Worm (Caenorhabditis elegans) whole organism, early embryonic: ENCODE data around the gene kcc-1.

ENCODE experiments used
- B0310.2 ChIP-seq: sonication (generic microtip); optimal IDR thresholded peaks from 2 replicates; lab custom pipeline; 2016; ENCODE audit warnings: mild to moderate bottlenecking, missing genetic modification characterization, missing compliant biosample characterization
- F13C5.2 ChIP-seq: sonication (generic microtip); optimal IDR thresholded peaks from 2 replicates; lab custom pipeline; 2017; ENCODE audit warnings: mild to moderate bottlenecking, missing genetic modification characterization, inconsistent platforms, missing compliant biosample characterization
- aly-1 ChIP-seq: sonication (generic microtip); optimal IDR thresholded peaks from 2 replicates; lab custom pipeline; 2016; ENCODE audit warnings: missing genetic modification characterization, missing compliant biosample characterization
- ama-1 ChIP-seq: fragments of 150-350 bp; optimal IDR thresholded peaks from 2 replicates; lab custom pipeline; 2014
- ceh-13 ChIP-seq: fragments of 200-800 bp; sonication (Bioruptor generic); optimal IDR thresholded peaks from 2 replicates; lab custom pipeline; 2018; ENCODE audit warnings: mild to moderate bottlenecking, missing genetic modification characterization, missing compliant biosample characterization
- ceh-36 ChIP-seq: sonication (generic microtip); optimal IDR thresholded peaks from 2 replicates; lab custom pipeline; 2016; ENCODE audit warnings: missing genetic modification characterization, inconsistent platforms, missing compliant biosample characterization
- ets-7 ChIP-seq: sonication (generic microtip); optimal IDR thresholded peaks from 2 replicates; lab custom pipeline; 2016; ENCODE audit warnings: missing genotype, missing genetic modification characterization, missing compliant biosample characterization
- flt-1 ChIP-seq: fragments of 200-800 bp; sonication (Bioruptor generic); IDR thresholded peaks from 2 replicates; pipeline ENCODE4 v1.3.6; 2022; ENCODE audit warnings: missing genetic modification characterization, missing compliant biosample characterization
- hmbx-1 ChIP-seq: sonication (generic microtip); optimal IDR thresholded peaks from 2 replicates; lab custom pipeline; 2016; ENCODE audit warnings: mild to moderate bottlenecking, missing genetic modification characterization, missing compliant biosample characterization
- hmg-4 ChIP-seq: fragments of 200-800 bp; sonication (Bioruptor generic); optimal IDR thresholded peaks from 2 replicates; lab custom pipeline; 2018; ENCODE audit warnings: mild to moderate bottlenecking, missing genetic modification characterization, missing compliant biosample characterization
- hnd-1 ChIP-seq: sonication (generic microtip); optimal IDR thresholded peaks from 2 replicates; lab custom pipeline; 2016; ENCODE audit warnings: missing genetic modification characterization, missing compliant biosample characterization
- pes-1 ChIP-seq: fragments of 200-800 bp; sonication (Bioruptor generic); IDR thresholded peaks from 2 replicates; pipeline ENCODE4 v1.3.6; 2022; ENCODE audit warnings: missing genetic modification reagents, missing genetic modification characterization, missing compliant biosample characterization
- scrt-1 ChIP-seq: fragments of 200-800 bp; sonication (Bioruptor generic); IDR thresholded peaks from 2 replicates; pipeline ENCODE4 v1.3.6; 2022; ENCODE audit warnings: missing genetic modification characterization, missing compliant biosample characterization
- sea-1 ChIP-seq: fragments of 200-800 bp; sonication (Bioruptor generic); conservative IDR thresholded peaks from 2 replicates; pipeline ENCODE4 v1.3.6; 2022; ENCODE audit warnings: missing genetic modification characterization, missing compliant biosample characterization
- tbx-11 ChIP-seq: fragments of 200-800 bp; sonication (Bioruptor generic); IDR thresholded peaks from 2 replicates; pipeline ENCODE4 v1.3.6; 2022; ENCODE audit warnings: missing genetic modification characterization, missing compliant biosample characterization
- tbx-37 ChIP-seq: fragments of 200-800 bp; sonication (Bioruptor generic); conservative IDR thresholded peaks from 2 replicates; pipeline ENCODE4 v1.3.6; 2022; ENCODE audit warnings: missing genetic modification reagents, missing genetic modification characterization, missing compliant biosample characterization
- tra-4 ChIP-seq: sonication (generic microtip); optimal IDR thresholded peaks from 2 replicates; lab custom pipeline; 2017; ENCODE audit warnings: missing genetic modification characterization, missing compliant biosample characterization

The kcc-1 gene

DNA sequence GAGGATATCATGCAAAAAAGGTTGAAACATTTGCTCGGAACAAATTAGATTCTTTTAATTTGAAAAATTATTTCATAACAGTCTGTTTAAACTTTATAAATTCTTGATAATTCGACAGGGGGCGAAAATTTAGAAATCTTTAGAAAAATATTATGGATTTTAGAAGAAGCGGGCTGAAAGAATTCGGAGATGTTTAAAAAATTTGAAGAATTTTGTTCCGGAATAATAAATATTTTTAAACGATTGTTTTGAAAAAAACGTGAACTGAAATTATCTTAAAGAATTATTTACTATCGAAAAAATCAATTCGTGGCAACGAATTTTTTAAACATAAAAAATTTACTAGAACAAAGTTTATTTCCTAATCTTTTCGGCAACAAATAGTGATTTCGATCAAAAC lies 2.4 kb upstream of the kcc-1 start, which contains the start of gene R13A1.3:
R13A1.3 (plus strand) TSS at position 301 of the 400 bp plus-strand sequence.
- TF ChIP-seq hmbx-1 (tag; lab: Kevin White, UChicago) (no peak), scrt-1 (GFP tag; lab: Robert Waterston, UW) (no peak), tra-4 (tag; lab: Kevin White, UChicago) (no peak), tbx-37 (GFP tag; lab: Robert Waterston, UW) (no peak), hnd-1 (tag; lab: Kevin White, UChicago) (no peak), hmg-4 (no peak), ceh-36 (tag; lab: Kevin White, UChicago) (no peak), flt-1 (GFP tag; lab: Robert Waterston, UW) (no peak), F13C5.2 (tag; lab: Kevin White, UChicago) (no peak), sea-1 (GFP tag; lab: Robert Waterston, UW) (no peak), ets-7 (tag; lab: Kevin White, UChicago) (no peak), ama-1 (lab: Kevin White, UChicago) (no peak), pes-1 (GFP tag; lab: Robert Waterston, UW) (no peak), aly-1 (no peak), B0310.2 (no peak), ceh-13 (GFP tag; lab: Kevin White, UChicago) (no peak), tbx-11 (GFP tag; lab: Robert Waterston, UW) (no peak)

DNA sequence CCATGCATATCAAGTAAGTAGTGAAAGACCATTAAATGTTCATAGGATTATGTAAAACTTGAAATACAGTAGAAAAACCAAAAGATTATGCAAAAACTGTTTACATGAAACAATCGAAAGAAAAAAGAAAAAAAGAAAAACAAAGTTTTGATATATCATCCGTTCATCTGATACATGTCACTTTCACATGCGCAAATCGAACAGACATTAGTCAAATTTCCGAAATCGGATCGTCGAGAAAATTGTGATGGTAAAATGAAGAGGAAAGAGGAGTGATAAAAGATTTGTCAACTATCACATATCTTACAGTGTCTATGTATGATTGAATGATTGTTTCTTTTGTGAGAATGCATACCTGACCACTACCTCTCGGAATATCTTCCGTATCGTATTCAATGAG lies 2.9 kb downstream of the kcc-1 start:
- TF ChIP-seq ceh-13 (GFP tag; lab: Kevin White, UChicago) (no peak), sea-1 (GFP tag; lab: Robert Waterston, UW) (no peak), B0310.2 (no peak), pes-1 (GFP tag; lab: Robert Waterston, UW) (no peak), hnd-1 (tag; lab: Kevin White, UChicago) (no peak), scrt-1 (GFP tag; lab: Robert Waterston, UW) (no peak), tbx-11 (GFP tag; lab: Robert Waterston, UW) (no peak), ets-7 (tag; lab: Kevin White, UChicago) (no peak), flt-1 (GFP tag; lab: Robert Waterston, UW) (no peak), ama-1 (lab: Kevin White, UChicago) (no peak), hmbx-1 (tag; lab: Kevin White, UChicago) (no peak), tbx-37 (GFP tag; lab: Robert Waterston, UW) (no peak), aly-1 (no peak), F13C5.2 (tag; lab: Kevin White, UChicago) (no peak)

ce11 chrIV:7211313-7211712 lies 5.2 kb downstream of the kcc-1 start:
- TF ChIP-seq tbx-37 (GFP tag; lab: Robert Waterston, UW) (no peak), F13C5.2 (tag; lab: Kevin White, UChicago) (no peak), ets-7 (tag; lab: Kevin White, UChicago) (no peak), B0310.2 (no peak), ceh-36 (tag; lab: Kevin White, UChicago) (no peak), scrt-1 (GFP tag; lab: Robert Waterston, UW) (no peak), ceh-13 (GFP tag; lab: Kevin White, UChicago) (no peak), sea-1 (GFP tag; lab: Robert Waterston, UW) (no peak), tra-4 (tag; lab: Kevin White, UChicago) (no peak), tbx-11 (GFP tag; lab: Robert Waterston, UW) (no peak), ama-1 (lab: Kevin White, UChicago) (no peak), flt-1 (GFP tag; lab: Robert Waterston, UW) (no peak), hmg-4 (no peak), hmbx-1 (tag; lab: Kevin White, UChicago) (no peak), hnd-1 (tag; lab: Kevin White, UChicago) (no peak)

- no peak for TF ChIP-seq tbx-11 (GFP tag; lab: Robert Waterston, UW)
- TF ChIP-seq F13C5.2 (tag; lab: Kevin White, UChicago): no peak
- no peak for TF ChIP-seq ama-1 (lab: Kevin White, UChicago)
- TF ChIP-seq hmg-4: no peak
- TF ChIP-seq hnd-1 (tag; lab: Kevin White, UChicago): no peak
- TF ChIP-seq flt-1 (GFP tag; lab: Robert Waterston, UW): no peak
- no peak for TF ChIP-seq ceh-36 (tag; lab: Kevin White, UChicago)
- no peak for TF ChIP-seq ceh-13 (GFP tag; lab: Kevin White, UChicago)
- TF ChIP-seq scrt-1 (GFP tag; lab: Robert Waterston, UW): no peak
- no peak for TF ChIP-seq pes-1 (GFP tag; lab: Robert Waterston, UW)
- no peak for TF ChIP-seq B0310.2
- no peak for TF ChIP-seq tra-4 (tag; lab: Kevin White, UChicago)
- no peak for TF ChIP-seq tbx-37 (GFP tag; lab: Robert Waterston, UW)
- TF ChIP-seq hmbx-1 (tag; lab: Kevin White, UChicago): no peak
- no peak for TF ChIP-seq sea-1 (GFP tag; lab: Robert Waterston, UW)
- TF ChIP-seq aly-1: no peak
- TF ChIP-seq ets-7 (tag; lab: Kevin White, UChicago): no peak
These were observed 6.7 kb downstream of the kcc-1 start for ce11 chrIV:7212769-7213168.

- TF ChIP-seq ceh-36 (tag; lab: Kevin White, UChicago) (no peak), aly-1 (no peak), ets-7 (tag; lab: Kevin White, UChicago) (no peak), F13C5.2 (tag; lab: Kevin White, UChicago) (no peak), hnd-1 (tag; lab: Kevin White, UChicago) (no peak), tra-4 (tag; lab: Kevin White, UChicago) (no peak), pes-1 (GFP tag; lab: Robert Waterston, UW) (no peak)
These were observed 10.1 kb downstream of the kcc-1 start for ce11 chrIV:7216210-7216609.

- TF ChIP-seq hmbx-1 (tag; lab: Kevin White, UChicago) (no peak), tbx-11 (GFP tag; lab: Robert Waterston, UW) (no peak), tra-4 (tag; lab: Kevin White, UChicago) (no peak), aly-1 (no peak), tbx-37 (GFP tag; lab: Robert Waterston, UW) (no peak), ets-7 (tag; lab: Kevin White, UChicago) (no peak), hnd-1 (tag; lab: Kevin White, UChicago) (no peak), ceh-36 (tag; lab: Kevin White, UChicago) (no peak), ceh-13 (GFP tag; lab: Kevin White, UChicago) (no peak), scrt-1 (GFP tag; lab: Robert Waterston, UW) (no peak), flt-1 (GFP tag; lab: Robert Waterston, UW) (no peak), F13C5.2 (tag; lab: Kevin White, UChicago) (no peak), ama-1 (lab: Kevin White, UChicago) (no peak)
These were observed 13.5 kb downstream of the kcc-1 start, which contains the start of the genes glb-23 and R13A1.1 for ce11 chrIV:7219398-7220087. Gene glb-23 (minus strand): TSS chrIV:7219498. Gene R13A1.1 (plus strand): TSS chrIV:7220037.
